Worm (Caenorhabditis elegans): ENCODE results near the gene clec-132.

Gene clec-132

ce11 chrII:3554673-3555072 lies 22.2 kb upstream of the clec-132 start:
- no peak for TF ChIP-seq pha-2 (tag; optimal IDR thresholded peaks at IDR 0.05)
- TF ChIP-seq pros-1 (tag; optimal IDR thresholded peaks at IDR 0.05) = no peak
- no peak for TF ChIP-seq elt-4 (tag; optimal IDR thresholded peaks at IDR 0.05)
- TF ChIP-seq mec-3 (tag; optimal IDR thresholded peaks at IDR 0.05; ENCODE audit: borderline replicate concordance) = no peak
- no peak for TF ChIP-seq ceh-19 (GFP tag; optimal IDR thresholded peaks at IDR 0.05)
- TF ChIP-seq fax-1 (tag; optimal IDR thresholded peaks at IDR 0.05) = no peak
- TF ChIP-seq che-1 (tag; optimal IDR thresholded peaks at IDR 0.05) = no peak
- no peak for TF ChIP-seq ama-1 (optimal IDR thresholded peaks at IDR 0.05)
- no peak for TF ChIP-seq hlh-8 (tag; optimal IDR thresholded peaks at IDR 0.05)
- no peak for TF ChIP-seq C38D4.7 (GFP tag; optimal IDR thresholded peaks at IDR 0.05)

ce11 chrII:3555281-3555680 lies 21.6 kb upstream of the clec-132 start:
- TF ChIP-seq pat-9 (tag; optimal IDR thresholded peaks at IDR 0.05) (no peak), tbx-2 (tag; optimal IDR thresholded peaks at IDR 0.05) (no peak), F13H6.1 (tag; optimal IDR thresholded peaks at IDR 0.05) (no peak), ceh-22 (tag; optimal IDR thresholded peaks at IDR 0.05) (no peak), fkh-6 (tag; optimal IDR thresholded peaks at IDR 0.05) (no peak), ceh-48 (tag; optimal IDR thresholded peaks at IDR 0.05) (no peak), ceh-9 (tag; optimal IDR thresholded peaks at IDR 0.05) (no peak), C08G9.2 (tag; optimal IDR thresholded peaks at IDR 0.05) (no peak), pros-1 (tag; optimal IDR thresholded peaks at IDR 0.05) (no peak), ceh-19 (GFP tag; optimal IDR thresholded peaks at IDR 0.05) (no peak), nhr-232 (tag; optimal IDR thresholded peaks at IDR 0.05) (no peak), ceh-30 (tag; optimal IDR thresholded peaks at IDR 0.05) (no peak), ceh-31 (tag; optimal IDR thresholded peaks at IDR 0.05) (no peak), hlh-8 (tag; optimal IDR thresholded peaks at IDR 0.05) (no peak), tbx-7 (tag; optimal IDR thresholded peaks at IDR 0.05) (no peak), dve-1 (tag; optimal IDR thresholded peaks at IDR 0.05) (no peak), rnt-1 (tag; optimal IDR thresholded peaks at IDR 0.05) (no peak), fax-1 (tag; optimal IDR thresholded peaks at IDR 0.05) (no peak), T23F11.4 (GFP tag; optimal IDR thresholded peaks at IDR 0.05) (no peak)

ce11 chrII:3556584-3556983 lies 20.3 kb upstream of the clec-132 start:
- TF ChIP-seq dmd-4 (tag; optimal IDR thresholded peaks at IDR 0.05; ENCODE audit: borderline replicate concordance) (no peak), K02D7.2 (tag; optimal IDR thresholded peaks at IDR 0.05) (no peak), ceh-2 (tag; optimal IDR thresholded peaks at IDR 0.05) (no peak), ceh-14 (tag; optimal IDR thresholded peaks at IDR 0.05) (no peak), nfya-1 (tag; optimal IDR thresholded peaks at IDR 0.05) (no peak), gmeb-2 (tag; optimal IDR thresholded peaks at IDR 0.05) (no peak), ceh-31 (tag; optimal IDR thresholded peaks at IDR 0.05) (no peak), zip-5 (tag; optimal IDR thresholded peaks at IDR 0.05) (no peak), ttx-3 (tag; optimal IDR thresholded peaks at IDR 0.05) (no peak), madf-2 (tag; optimal IDR thresholded peaks at IDR 0.05) (no peak), Y22D7AL.16 (tag; optimal IDR thresholded peaks at IDR 0.05) (no peak), pros-1 (tag; optimal IDR thresholded peaks at IDR 0.05) (no peak), ahr-1 (tag; optimal IDR thresholded peaks at IDR 0.05) (no peak), C38D4.7 (GFP tag; optimal IDR thresholded peaks at IDR 0.05) (no peak), hlh-13 (GFP tag; optimal IDR thresholded peaks at IDR 0.05) (no peak)

ce11 chrII:3557417-3557816 lies 19.4 kb upstream of the clec-132 start, which contains the start of gene lgc-45:
Gene lgc-45, plus strand, starts transcription at chrII:3557472.
- no peak for TF ChIP-seq hlh-8 (tag; optimal IDR thresholded peaks at IDR 0.05)
- TF ChIP-seq ceh-14 (tag; optimal IDR thresholded peaks at IDR 0.05) = no peak
- TF ChIP-seq dve-1 (tag; optimal IDR thresholded peaks at IDR 0.05) = no peak
- no peak for TF ChIP-seq unc-42 (tag; optimal IDR thresholded peaks at IDR 0.05)
- no peak for TF ChIP-seq ahr-1 (tag; optimal IDR thresholded peaks at IDR 0.05)
- TF ChIP-seq ceh-48 (tag; optimal IDR thresholded peaks at IDR 0.05) = no peak
- no peak for TF ChIP-seq fax-1 (tag; optimal IDR thresholded peaks at IDR 0.05)
- TF ChIP-seq eyg-1 (tag; optimal IDR thresholded peaks at IDR 0.05) = no peak
- TF ChIP-seq gmeb-2 (tag; optimal IDR thresholded peaks at IDR 0.05) = no peak
- no peak for TF ChIP-seq ref-2 (tag; optimal IDR thresholded peaks at IDR 0.05)
- no peak for TF ChIP-seq ceh-31 (tag; optimal IDR thresholded peaks at IDR 0.05)
- no peak for TF ChIP-seq K02D7.2 (tag; optimal IDR thresholded peaks at IDR 0.05)
- TF ChIP-seq C08G9.2 (tag; optimal IDR thresholded peaks at IDR 0.05) = no peak
- TF ChIP-seq ttx-3 (tag; optimal IDR thresholded peaks at IDR 0.05) = no peak
- no peak for TF ChIP-seq pha-2 (tag; optimal IDR thresholded peaks at IDR 0.05)

All from whole organism, late embryonic.